Worm (Caenorhabditis elegans) whole organism, L1 larva: ENCODE measurements around the gene fbxa-12.

Experiments used
- mdl-1 ChIP-seq, 2 experiments: fragments of 150-350 bp; optimal IDR thresholded peaks; 2 replicates each; lab custom pipeline; 2014 to 2017; ENCODE audit warnings: missing biosample characterization in 2 of 2, missing genetic modification characterization in 2 of 2, inconsistent platforms in 1 of 2
- nhr-12 ChIP-seq: sonication (generic microtip); optimal IDR thresholded peaks from 2 replicates; lab custom pipeline; 2017; ENCODE audit warnings: missing biosample characterization, missing genetic modification characterization
- nhr-84 ChIP-seq: sonication (generic microtip); optimal IDR thresholded peaks from 2 replicates; lab custom pipeline; 2017; ENCODE audit warnings: missing biosample characterization, missing genetic modification characterization
- zag-1 ChIP-seq: fragments of 150-350 bp; optimal IDR thresholded peaks from 2 replicates; lab custom pipeline; 2014; ENCODE audit warnings: missing biosample characterization, missing genetic modification characterization

DNA sequence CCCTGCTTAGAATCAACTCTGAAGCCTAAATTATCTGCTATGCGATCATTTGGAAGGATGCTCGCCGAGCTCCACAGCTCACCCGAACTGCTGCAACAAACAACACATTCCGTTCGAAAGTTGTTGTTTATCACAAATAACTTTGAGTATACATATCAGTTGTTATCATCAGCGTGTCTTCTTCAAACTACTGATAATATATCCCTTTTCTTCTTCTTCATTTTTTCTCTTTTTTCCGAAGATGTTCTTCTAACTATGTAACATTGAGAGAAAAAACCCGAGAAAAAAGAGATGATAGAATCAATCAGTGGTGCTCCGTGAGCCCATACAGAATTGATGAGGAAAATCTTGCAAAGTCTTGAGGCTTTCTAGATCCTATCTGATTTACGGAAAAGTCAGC, 49.0 kb upstream of the fbxa-12 start:
- TF ChIP-seq zag-1 (tag; lab: Kevin White, UChicago) (no peak), nhr-12 (no peak), nhr-84 (tag; lab: Kevin White, UChicago) (no peak), mdl-1 (tag; optimal IDR thresholded peaks at IDR 0.05; lab: Kevin White, UChicago) (no peak)
